Worm (Caenorhabditis elegans) whole organism, L3 larva: ENCODE data around the gene slc-9B.1.

Source experiments
- ama-1 ChIP-seq: fragments of 150-350 bp; optimal IDR thresholded peaks from 2 replicates; lab custom pipeline; 2018
- elt-3 ChIP-seq, 3 experiments: fragments of 150-350 bp in 1 of 3; sonication (generic microtip) in 2 of 3; optimal IDR thresholded peaks; 2 replicates in 2 of 3; 4 replicates in 1 of 3; lab custom pipeline; 2014 to 2017; ENCODE audit warnings: missing biosample characterization in 3 of 3, missing genetic modification characterization in 3 of 3
- nhr-28 ChIP-seq: fragments of 150-350 bp; optimal IDR thresholded peaks from 2 replicates; lab custom pipeline; 2014; ENCODE audit warnings: missing biosample characterization, missing genetic modification characterization
- nhr-76 ChIP-seq: fragments of 150-350 bp; sonication (generic microtip); optimal IDR thresholded peaks from 5 replicates; lab custom pipeline; 2014; ENCODE audit warnings: missing biosample characterization, missing genetic modification characterization
- zag-1 ChIP-seq: fragments of 150-350 bp; optimal IDR thresholded peaks from 2 replicates; lab custom pipeline; 2014; ENCODE audit warnings: missing biosample characterization, missing genetic modification characterization

DNA sequence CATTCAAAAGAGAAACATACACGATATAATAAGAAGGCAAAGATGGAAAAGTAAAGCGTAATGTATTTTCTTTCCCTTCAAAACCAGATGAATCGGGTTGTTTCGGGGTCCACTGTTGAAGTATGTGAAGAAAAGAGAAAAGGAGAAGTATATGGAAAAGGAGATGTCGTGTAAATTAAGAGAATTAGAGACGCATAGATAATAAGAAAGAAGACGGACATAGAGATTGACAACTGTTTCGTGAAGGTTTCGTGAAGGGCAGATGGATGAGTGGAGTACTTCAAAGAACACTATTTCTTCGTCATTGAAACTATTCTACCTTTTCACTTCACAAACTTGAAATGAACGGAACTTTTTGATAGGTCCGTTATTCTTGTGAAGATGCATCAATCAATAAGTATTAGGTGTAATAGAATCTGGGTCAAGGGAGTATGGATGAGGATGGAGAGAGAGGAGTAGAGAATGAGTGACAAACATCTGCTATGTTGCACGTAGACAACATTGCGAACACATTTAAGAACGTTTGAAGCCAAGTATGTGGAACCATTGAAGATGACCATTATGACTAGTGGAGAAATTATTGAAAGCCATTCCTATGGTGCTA is 41.2 kb upstream of the slc-9B.1 start:
- TF ChIP-seq ama-1 (lab: Kevin White, UChicago) (no peak), elt-3 (tag; optimal IDR thresholded peaks at IDR 0.05; lab: Kevin White, UChicago) (no peak), nhr-76 (tag; lab: Kevin White, UChicago) (no peak), nhr-28 (tag; lab: Kevin White, UChicago) (no peak), zag-1 (tag; lab: Kevin White, UChicago) (no peak)
